Fruit fly (Drosophila melanogaster) whole organism, embryonic: ENCODE results near the gene qless.

ENCODE experiments used
- Blimp-1 ChIP-seq: fragments of 200-800 bp; sonication (Bioruptor generic); optimal IDR thresholded peaks from 3 replicates; lab custom pipeline; 2018; ENCODE audit warnings: missing biosample characterization, missing genetic modification characterization, mild to moderate bottlenecking, moderate library complexity, missing genetic modification reagents
- CG7928 ChIP-seq: fragments of 200-800 bp; sonication (Bioruptor generic); optimal IDR thresholded peaks from 2 replicates; lab custom pipeline; 2017; ENCODE audit warnings: missing biosample characterization, mild to moderate bottlenecking, missing genetic modification characterization
- Hr39 ChIP-seq: fragments of >200 bp; optimal IDR thresholded peaks from 2 replicates; lab custom pipeline; 2017
- Sin3A ChIP-seq: fragments of >200 bp; optimal IDR thresholded peaks from 2 replicates; lab custom pipeline; 2018
- gem ChIP-seq: fragments of 200-800 bp; sonication (Bioruptor generic); optimal IDR thresholded peaks from 2 replicates; lab custom pipeline; 2019; ENCODE audit warnings: missing biosample characterization, mild to moderate bottlenecking, missing genetic modification characterization, moderate library complexity
- zfh1 ChIP-seq: fragments of 200-800 bp; sonication (Bioruptor generic); IDR thresholded peaks from 3 replicates; pipeline ENCODE4 v1.3.6; 2022; ENCODE audit warnings: missing biosample characterization, missing genetic modification characterization

- TF ChIP-seq Hr39 (lab: Kevin White, UChicago) (no peak), gem (no peak), Blimp-1 (GFP tag; lab: Kevin White, UChicago) (no peak), zfh1 (GFP tag; lab: Robert Waterston, UW) (no peak), Sin3A (no peak), CG7928 (no peak)
These were observed 37.8 kb upstream of the qless start for dm6 chr3R:31290195-31290594.
